Worm (Caenorhabditis elegans) whole organism, L4/young adult: Measurements from ENCODE around the gene C07A9.13.

ENCODE experiments used
- W03F9.2 ChIP-seq: fragments of 150-350 bp; optimal IDR thresholded peaks from 2 replicates; lab custom pipeline; 2014; ENCODE audit warnings: missing biosample characterization, missing genetic modification characterization
- dao-5 ChIP-seq: sonication (generic microtip); optimal IDR thresholded peaks from 2 replicates; lab custom pipeline; 2016; ENCODE audit warnings: missing genotype, missing genetic modification characterization, moderate library complexity, missing compliant biosample characterization
- him-1 ChIP-seq: sonication (generic microtip); optimal IDR thresholded peaks from 2 replicates; lab custom pipeline; 2016; ENCODE audit warnings: missing genotype, missing genetic modification reagents, missing genetic modification characterization, missing compliant biosample characterization

DNA sequence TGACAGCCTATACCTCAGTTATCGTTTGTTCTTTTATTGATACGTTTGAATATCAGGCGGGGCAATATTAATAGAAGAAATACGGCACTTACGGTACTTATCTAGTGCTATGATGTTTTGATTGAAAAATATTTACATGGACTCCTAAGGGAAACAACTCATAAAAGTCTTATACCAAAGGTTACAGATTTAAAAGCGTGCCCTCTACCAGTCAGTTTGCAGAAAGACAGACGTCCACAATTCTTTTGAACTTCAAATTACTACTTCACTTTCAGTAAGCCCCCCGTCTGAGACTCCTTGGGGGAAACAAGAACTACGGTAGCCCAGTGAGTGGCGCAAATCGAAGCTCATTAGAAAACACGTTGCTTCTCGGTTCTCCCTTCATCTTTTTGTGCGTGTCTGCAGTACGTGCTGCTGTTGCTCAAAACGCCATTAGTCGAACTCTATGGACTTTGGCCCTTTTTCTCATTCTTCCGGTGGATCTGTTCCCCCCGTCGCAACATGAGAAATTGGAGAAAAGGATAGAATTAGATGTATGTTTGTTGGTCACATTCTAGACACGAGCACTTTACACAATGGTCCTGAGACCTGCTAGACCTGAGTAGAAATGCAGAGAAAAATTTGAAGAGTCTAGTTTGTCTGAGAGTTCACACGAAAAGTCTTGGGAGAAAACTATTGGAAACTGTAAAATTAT, 18.7 kb downstream of the C07A9.13 start:
- no peak for TF ChIP-seq dao-5 (tag; lab: Kevin White, UChicago)
- TF ChIP-seq him-1 (tag; lab: Kevin White, UChicago) = no peak
- TF ChIP-seq W03F9.2 (tag; lab: Kevin White, UChicago) = no peak
